Worm (Caenorhabditis elegans) whole organism, L4/young adult: ENCODE measurements around the gene rmif-2.
"Not testable (repeated sequence)": the region's sequence is repeated elsewhere in the genome, so short reads cannot be mapped to it uniquely, and the experiment has no call there.

Source experiments
- W03F9.2 ChIP-seq: fragments of 150-350 bp; optimal IDR thresholded peaks from 2 replicates; lab custom pipeline; 2014; ENCODE audit warnings: missing biosample characterization, missing genetic modification characterization
- dao-5 ChIP-seq: sonication (generic microtip); optimal IDR thresholded peaks from 2 replicates; lab custom pipeline; 2016; ENCODE audit warnings: missing genotype, missing genetic modification characterization, moderate library complexity, missing compliant biosample characterization
- him-1 ChIP-seq: sonication (generic microtip); optimal IDR thresholded peaks from 2 replicates; lab custom pipeline; 2016; ENCODE audit warnings: missing genotype, missing genetic modification reagents, missing genetic modification characterization, missing compliant biosample characterization

Gene rmif-2

DNA sequence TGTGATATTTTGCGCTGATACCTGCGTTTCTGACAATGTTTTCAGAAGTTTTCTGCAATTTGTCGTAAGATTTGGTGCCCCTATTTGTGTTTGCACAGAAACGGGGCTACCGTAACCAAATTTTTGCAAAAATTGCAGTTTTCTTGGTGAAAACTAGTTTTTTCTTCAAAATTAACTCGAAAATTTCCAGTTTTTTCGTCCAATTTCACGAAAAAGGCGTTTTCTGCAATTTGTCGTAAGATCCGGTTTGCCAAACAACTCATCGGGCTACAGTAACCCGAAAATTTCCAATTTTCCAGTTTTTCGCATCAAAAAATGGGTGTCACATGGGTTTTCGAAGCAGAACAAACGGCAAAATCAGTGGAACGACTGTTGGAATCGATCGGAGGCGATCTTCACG is 5.1 kb downstream of the rmif-2 start, which contains the start of gene mdt-20:
Gene mdt-20, plus strand, starts transcription at position 301 of the 400 bp plus-strand sequence.
- not testable (repeated sequence) for TF ChIP-seq dao-5, him-1, W03F9.2 (tag; lab: Kevin White, UChicago)

DNA sequence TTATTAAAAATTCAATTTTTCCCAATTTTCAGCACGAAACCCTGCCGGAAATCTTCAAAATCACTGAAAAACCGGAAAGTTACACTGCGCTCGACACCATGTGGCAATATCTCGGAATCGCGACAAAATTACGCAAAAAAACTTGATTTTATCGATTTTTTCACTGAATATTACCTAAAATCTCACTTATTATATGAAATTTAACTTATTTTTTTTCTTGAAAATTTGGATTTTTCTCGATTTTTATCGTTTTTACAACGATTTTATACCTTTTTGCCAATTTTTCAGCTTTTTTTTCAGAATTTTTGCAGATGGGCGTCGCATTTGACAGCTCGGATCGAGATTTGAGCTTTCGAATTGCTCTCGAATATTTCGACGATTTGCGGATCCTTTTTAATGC is 10.4 kb downstream of the rmif-2 start, which contains the start of gene spl-3:
Gene spl-3, plus strand, starts transcription at position 301 of the 400 bp plus-strand sequence.
- TF ChIP-seq him-1 (tag; lab: Kevin White, UChicago): no peak

ce11 chrIV:1199501-1199900 is 17.1 kb downstream of the rmif-2 start:
- TF ChIP-seq W03F9.2 (tag; lab: Kevin White, UChicago): no peak
- TF ChIP-seq him-1 (tag; lab: Kevin White, UChicago): no peak
- TF ChIP-seq dao-5 (tag; lab: Kevin White, UChicago): no peak

ce11 chrIV:1204870-1205269 is 22.5 kb downstream of the rmif-2 start, which contains the start of gene dsl-2:
Gene dsl-2 (minus strand): TSS chrIV:1204970.
- TF ChIP-seq dao-5 (tag; lab: Kevin White, UChicago): no peak
- no peak for TF ChIP-seq him-1 (tag; lab: Kevin White, UChicago)
- no peak for TF ChIP-seq W03F9.2 (tag; lab: Kevin White, UChicago)

DNA sequence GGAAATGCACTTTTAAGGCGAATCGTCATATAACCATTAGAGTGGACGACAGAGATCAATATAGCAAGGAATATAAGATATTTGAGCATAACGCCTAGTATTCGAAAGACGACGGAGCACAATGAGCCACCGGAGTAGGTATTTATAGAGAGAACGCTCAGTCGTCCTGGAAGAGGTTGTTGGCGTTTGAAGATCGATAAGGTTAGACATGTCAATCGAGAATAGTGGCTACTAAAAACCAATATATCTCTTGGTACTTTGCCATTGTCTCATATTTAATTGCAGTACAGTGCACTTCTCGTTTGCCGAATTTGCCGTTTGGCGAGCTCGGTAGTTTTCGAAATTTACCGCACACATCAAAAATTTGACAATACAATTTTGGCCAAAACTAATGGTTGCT is 25.6 kb downstream of the rmif-2 start, which contains the start of gene dsl-1:
Gene dsl-1, minus strand, starts transcription at position 101 of the 400 bp plus-strand sequence.
- TF ChIP-seq him-1 (tag; lab: Kevin White, UChicago): no peak
- no peak for TF ChIP-seq dao-5 (tag; lab: Kevin White, UChicago)
- TF ChIP-seq W03F9.2 (tag; lab: Kevin White, UChicago): no peak

ce11 chrIV:1209320-1209719 is 26.9 kb downstream of the rmif-2 start:
- TF ChIP-seq W03F9.2 (tag; lab: Kevin White, UChicago) (no peak), him-1 (tag; lab: Kevin White, UChicago) (no peak), dao-5 (tag; lab: Kevin White, UChicago) (no peak)

- TF ChIP-seq dao-5 (tag; lab: Kevin White, UChicago) (no peak), W03F9.2 (tag; lab: Kevin White, UChicago) (no peak), him-1 (tag; lab: Kevin White, UChicago) (no peak)
These were observed 27.4 kb downstream of the rmif-2 start for ce11 chrIV:1209813-1210212.

DNA sequence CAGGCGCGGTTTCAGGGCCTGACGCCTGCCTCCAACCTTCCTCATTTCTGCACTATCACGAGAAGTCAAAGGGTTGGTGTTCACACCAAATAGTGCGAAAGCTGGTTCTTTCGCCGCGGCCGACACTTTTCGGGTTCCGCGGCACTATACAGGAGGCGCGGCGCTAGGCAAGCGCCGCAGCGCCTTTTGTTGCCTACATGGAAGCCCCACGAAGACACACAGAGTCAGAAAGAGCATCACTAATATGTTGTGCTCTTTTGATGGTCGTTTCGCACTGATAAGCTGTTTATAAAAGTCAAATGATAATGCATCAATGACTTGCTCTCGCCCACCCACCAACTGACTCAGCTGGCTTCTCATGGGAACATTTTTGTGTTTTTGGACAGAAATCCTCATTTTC is 29.5 kb downstream of the rmif-2 start:
- no peak for TF ChIP-seq him-1 (tag; lab: Kevin White, UChicago)
- no peak for TF ChIP-seq dao-5 (tag; lab: Kevin White, UChicago)
- TF ChIP-seq W03F9.2 (tag; lab: Kevin White, UChicago): no peak

DNA sequence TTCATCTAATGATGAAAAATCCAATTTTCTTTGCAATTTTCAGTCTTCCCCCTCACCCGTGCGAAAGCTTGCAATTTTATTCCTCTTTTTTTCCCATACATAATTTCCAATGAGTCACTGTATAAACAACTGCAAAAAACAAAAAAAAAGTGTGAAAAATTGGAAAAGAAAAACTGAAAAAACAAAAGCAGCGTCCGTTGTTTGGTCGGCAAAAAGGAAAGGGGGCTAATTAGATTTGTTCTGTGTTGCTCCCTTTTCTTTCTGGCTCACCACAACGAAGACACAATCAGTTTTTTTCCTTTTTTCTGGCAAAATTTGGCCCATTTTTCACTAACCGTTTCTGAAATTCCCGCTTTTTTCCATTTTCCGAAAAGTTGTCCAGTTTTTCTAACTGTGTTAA is 30.0 kb downstream of the rmif-2 start:
- TF ChIP-seq him-1 (tag; lab: Kevin White, UChicago) (no peak), W03F9.2 (tag; lab: Kevin White, UChicago) (no peak)

DNA sequence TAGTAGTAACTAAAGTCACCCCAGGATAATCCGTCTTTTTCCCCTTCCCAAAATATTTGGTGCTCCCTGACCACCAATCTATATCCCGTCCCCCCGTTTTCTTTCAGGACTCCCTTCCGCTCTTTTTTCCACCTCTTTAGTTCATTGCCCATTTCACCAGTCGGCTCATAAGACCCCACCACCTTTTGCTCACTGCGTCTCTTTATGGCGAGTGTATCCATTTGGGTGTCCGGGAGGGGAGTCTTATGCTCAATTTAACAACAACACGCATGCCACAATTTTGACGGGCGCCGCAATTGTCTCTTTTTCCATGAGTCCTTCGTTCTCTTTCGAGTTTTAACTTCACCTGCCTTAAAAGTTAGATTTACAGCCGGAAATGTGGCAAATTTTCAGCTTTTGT is 30.8 kb downstream of the rmif-2 start:
- TF ChIP-seq him-1 (tag; lab: Kevin White, UChicago) (no peak), dao-5 (tag; lab: Kevin White, UChicago) (no peak), W03F9.2 (tag; lab: Kevin White, UChicago) (no peak)

- no peak for TF ChIP-seq W03F9.2 (tag; lab: Kevin White, UChicago)
- no peak for TF ChIP-seq him-1 (tag; lab: Kevin White, UChicago)
- TF ChIP-seq dao-5 (tag; lab: Kevin White, UChicago): no peak
These were observed 33.1 kb downstream of the rmif-2 start for ce11 chrIV:1215536-1215935.

DNA sequence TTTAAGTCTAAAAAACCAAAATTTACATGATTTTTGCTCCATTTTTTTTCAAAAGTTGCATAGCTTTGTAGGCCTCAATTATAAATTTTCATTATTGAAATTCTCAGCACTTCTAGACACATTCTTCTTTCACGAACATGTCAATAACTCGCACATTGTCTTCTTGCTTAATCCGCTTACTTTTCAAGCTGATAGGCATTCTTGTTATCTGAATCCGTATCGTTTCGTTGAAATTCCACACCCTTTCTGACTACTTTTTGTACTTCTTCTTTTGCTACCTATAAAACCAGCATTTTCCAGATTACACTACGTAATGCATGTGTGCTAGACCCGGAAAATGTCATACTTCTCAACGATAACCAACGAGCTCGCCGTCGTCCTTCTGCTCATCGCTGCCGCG is 33.9 kb downstream of the rmif-2 start, which contains the start of gene W09G12.9:
Gene W09G12.9, plus strand, starts transcription at position 301 of the 400 bp plus-strand sequence.
- no peak for TF ChIP-seq dao-5 (tag; lab: Kevin White, UChicago)
- no peak for TF ChIP-seq W03F9.2 (tag; lab: Kevin White, UChicago)

DNA sequence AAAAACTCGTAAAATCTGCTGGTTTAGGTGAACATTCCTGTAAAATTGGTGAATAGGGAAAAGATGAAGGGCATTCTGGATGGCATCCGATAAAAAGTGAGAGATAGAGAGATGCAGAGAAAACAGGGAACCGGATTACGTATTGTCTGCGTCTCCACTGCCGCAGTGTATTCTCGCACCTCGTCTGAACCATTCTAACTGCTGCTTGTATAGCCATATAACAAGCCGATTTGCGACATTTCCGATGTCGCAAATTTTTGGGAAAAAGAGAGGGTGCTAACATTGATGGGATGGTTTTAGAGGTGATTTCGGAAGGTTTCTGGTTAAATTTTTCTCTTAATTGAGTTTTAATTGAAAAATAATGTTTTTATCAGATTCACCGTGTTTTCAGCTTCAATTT is 38.8 kb downstream of the rmif-2 start, which contains the start of gene W09G12.10:
Gene W09G12.10, minus strand, starts transcription at position 121 of the 400 bp plus-strand sequence.
- TF ChIP-seq dao-5 (tag; lab: Kevin White, UChicago) (no peak), him-1 (tag; lab: Kevin White, UChicago) (no peak), W03F9.2 (tag; lab: Kevin White, UChicago) (no peak)

ce11 chrIV:1224781-1225180 is 42.4 kb downstream of the rmif-2 start:
- TF ChIP-seq dao-5 (tag; lab: Kevin White, UChicago): no peak
- TF ChIP-seq him-1 (tag; lab: Kevin White, UChicago): no peak
- TF ChIP-seq W03F9.2 (tag; lab: Kevin White, UChicago): no peak
